Worm (Caenorhabditis elegans): ENCODE results near the gene asp-7.

asp-7 gene

DNA sequence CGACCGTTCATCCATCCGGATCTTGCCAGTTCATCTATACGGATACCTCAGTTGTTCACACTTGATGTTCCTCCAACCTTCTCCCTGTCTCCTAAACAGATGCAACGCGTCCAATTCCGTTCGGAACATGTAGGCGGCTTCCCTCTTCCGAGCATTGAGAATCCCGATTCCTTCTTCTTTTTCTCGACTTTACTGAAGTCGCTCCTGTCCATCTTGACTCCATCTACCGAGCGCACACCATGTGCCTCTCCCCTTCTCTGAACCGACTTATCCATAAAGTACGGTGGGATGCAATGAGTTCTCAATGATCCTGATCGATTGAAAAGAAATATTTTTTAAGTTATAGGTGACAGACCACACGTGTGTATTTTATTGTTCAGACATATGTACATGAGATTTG is 36.0 kb upstream of the asp-7 start:
- no peak for TF ChIP-seq ztf-4 (tag; optimal IDR thresholded peaks at IDR 0.05)
- TF ChIP-seq nhr-25 (tag; optimal IDR thresholded peaks at IDR 0.05) = no peak
- no peak for TF ChIP-seq ceh-9 (tag; optimal IDR thresholded peaks at IDR 0.05)
- TF ChIP-seq fkh-10 (GFP tag; optimal IDR thresholded peaks at IDR 0.05) = no peak
- TF ChIP-seq pqm-1 (tag; optimal IDR thresholded peaks at IDR 0.05) = no peak
- TF ChIP-seq egl-5 (tag; optimal IDR thresholded peaks at IDR 0.05) = no peak
- no peak for TF ChIP-seq tbx-2 (tag; optimal IDR thresholded peaks at IDR 0.05)
- no peak for TF ChIP-seq nfya-1 (tag; optimal IDR thresholded peaks at IDR 0.05; ENCODE audit: insufficient read depth)
- no peak for TF ChIP-seq daf-12 (tag; optimal IDR thresholded peaks at IDR 0.05)
- no peak for TF ChIP-seq ZK546.5 (tag; optimal IDR thresholded peaks at IDR 0.05)
- TF ChIP-seq jun-1 (tag; optimal IDR thresholded peaks at IDR 0.05) = no peak
- no peak for TF ChIP-seq aly-2 (tag; optimal IDR thresholded peaks at IDR 0.05)
- no peak for TF ChIP-seq lsy-12 (tag; optimal IDR thresholded peaks at IDR 0.05)
- TF ChIP-seq pha-4 (tag; optimal IDR thresholded peaks at IDR 0.05) = no peak
- TF ChIP-seq unc-39 (tag; optimal IDR thresholded peaks at IDR 0.05) = no peak
- TF ChIP-seq nhr-77 (tag; optimal IDR thresholded peaks at IDR 0.05) = no peak
- no peak for TF ChIP-seq ama-1 (optimal IDR thresholded peaks at IDR 0.05)
- TF ChIP-seq elt-1 (tag; optimal IDR thresholded peaks at IDR 0.05) = no peak

DNA sequence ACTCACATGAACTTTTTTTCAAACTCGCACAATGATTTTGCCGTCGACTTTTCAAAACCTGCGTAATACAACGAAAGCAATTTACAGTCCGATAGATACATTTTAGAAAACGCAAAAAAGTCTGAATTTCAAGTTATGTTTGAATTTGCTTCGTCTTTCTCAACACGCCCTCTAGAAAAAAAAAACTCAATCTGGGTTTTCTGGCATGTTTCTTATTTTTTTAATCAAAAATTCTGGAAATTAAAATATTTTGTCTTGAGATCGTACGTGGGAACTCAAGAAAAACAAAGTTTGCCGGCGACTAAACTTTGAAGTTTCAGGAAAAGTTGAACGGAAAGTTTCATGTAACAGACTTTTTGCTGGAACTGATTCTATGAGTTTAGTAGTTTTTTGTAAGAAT is 34.3 kb upstream of the asp-7 start, which contains the start of gene srw-115:
Gene srw-115 (minus strand): TSS at position 101 of the 400 bp plus-strand sequence.
- TF ChIP-seq nhr-25 (tag; optimal IDR thresholded peaks at IDR 0.05) = no peak
- no peak for TF ChIP-seq pha-4 (tag; optimal IDR thresholded peaks at IDR 0.05)
- TF ChIP-seq unc-62 (GFP tag; optimal IDR thresholded peaks at IDR 0.05) = no peak
- no peak for TF ChIP-seq elt-1 (tag; optimal IDR thresholded peaks at IDR 0.05)
- TF ChIP-seq ceh-82 (tag; optimal IDR thresholded peaks at IDR 0.05) = no peak
- TF ChIP-seq sea-2 (GFP tag; optimal IDR thresholded peaks at IDR 0.05) = no peak
- TF ChIP-seq nhr-67 (tag; optimal IDR thresholded peaks at IDR 0.05) = no peak
- no peak for TF ChIP-seq nhr-43 (tag; optimal IDR thresholded peaks at IDR 0.05; ENCODE audit: poor library complexity, severe bottlenecking)
- no peak for TF ChIP-seq nhr-11 (tag; optimal IDR thresholded peaks at IDR 0.05)
- TF ChIP-seq lin-39 (tag; optimal IDR thresholded peaks at IDR 0.05) = no peak
- no peak for TF ChIP-seq egl-27 (tag; optimal IDR thresholded peaks at IDR 0.05)
- TF ChIP-seq jun-1 (tag; optimal IDR thresholded peaks at IDR 0.05) = no peak
- no peak for TF ChIP-seq lin-15B (tag; optimal IDR thresholded peaks at IDR 0.05)
- TF ChIP-seq nhr-28 (tag; optimal IDR thresholded peaks at IDR 0.05) = no peak

DNA sequence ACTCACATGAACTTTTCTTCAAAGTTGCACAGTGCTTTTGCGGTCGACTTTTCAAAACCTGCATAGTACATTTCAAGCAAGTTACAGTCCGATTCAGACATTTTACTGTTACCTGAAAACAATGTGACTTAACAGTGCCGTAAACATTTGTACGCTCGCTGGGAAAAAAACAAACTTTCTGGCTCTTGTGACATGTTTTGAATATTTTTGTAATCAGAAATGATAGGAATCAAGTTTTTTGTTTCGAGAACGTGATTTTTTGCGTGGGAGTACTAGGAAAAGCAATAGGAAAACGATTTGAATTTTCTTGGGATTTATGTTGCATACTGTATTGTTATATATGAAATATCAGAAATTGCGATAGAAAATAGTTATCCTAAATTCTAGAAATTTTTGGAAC is 32.0 kb upstream of the asp-7 start, which contains the start of gene srw-120:
Gene srw-120 (minus strand): TSS at position 101 of the 400 bp plus-strand sequence.
- no peak for TF ChIP-seq hmg-11 (tag; optimal IDR thresholded peaks at IDR 0.05)
- no peak for TF ChIP-seq unc-62 (GFP tag; optimal IDR thresholded peaks at IDR 0.05)
- no peak for TF ChIP-seq unc-39 (tag; optimal IDR thresholded peaks at IDR 0.05)
- TF ChIP-seq fkh-10 (GFP tag; optimal IDR thresholded peaks at IDR 0.05) = no peak
- TF ChIP-seq ztf-4 (tag; optimal IDR thresholded peaks at IDR 0.05) = no peak
- TF ChIP-seq lin-39 (tag; optimal IDR thresholded peaks at IDR 0.05) = no peak

DNA sequence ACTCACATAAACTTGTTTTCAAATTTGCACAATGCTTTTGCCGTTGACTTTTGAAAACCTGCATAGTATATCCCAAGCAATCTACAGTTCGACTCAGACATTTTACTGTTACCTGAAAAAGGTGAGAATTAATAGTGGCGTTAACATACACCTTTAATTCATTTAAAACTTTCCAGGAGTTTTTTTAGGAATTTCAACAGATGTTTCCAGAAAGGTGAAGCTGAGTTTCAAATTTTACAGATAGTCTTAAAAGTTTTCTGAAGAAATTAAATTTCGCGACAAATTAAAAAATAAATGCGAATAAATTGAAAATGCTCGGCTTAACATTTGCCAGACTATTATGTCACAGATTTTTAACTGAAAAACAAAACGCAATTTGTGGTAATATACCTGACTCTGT is 28.3 kb upstream of the asp-7 start, which contains the start of gene srw-119:
Gene srw-119 (minus strand): TSS at position 101 of the 400 bp plus-strand sequence.
- no peak for TF ChIP-seq R02D3.7 (tag; optimal IDR thresholded peaks at IDR 0.05)

DNA sequence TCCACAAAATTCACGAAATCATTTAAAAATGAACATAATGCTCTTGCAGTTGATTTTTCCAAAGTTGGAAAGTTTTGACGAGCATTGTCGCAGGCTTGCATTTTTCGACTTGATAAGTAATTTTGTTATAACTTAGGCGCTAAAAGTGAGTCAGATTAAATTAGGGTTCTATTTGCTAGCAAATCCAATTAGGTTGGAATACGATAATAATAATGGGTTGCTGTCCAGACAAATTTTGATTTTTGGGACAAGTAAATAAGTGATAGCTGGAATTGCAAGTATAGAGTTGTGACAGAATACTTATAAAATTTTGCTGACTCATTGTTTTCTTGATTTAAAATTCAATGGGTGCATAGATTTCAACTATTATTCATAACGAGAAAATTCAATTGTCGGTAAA is 22.1 kb upstream of the asp-7 start, which contains the start of gene srw-112:
Gene srw-112 (minus strand): TSS at position 101 of the 400 bp plus-strand sequence.
- TF ChIP-seq daf-12 (tag; optimal IDR thresholded peaks at IDR 0.05) = no peak
- no peak for TF ChIP-seq nhr-77 (tag; optimal IDR thresholded peaks at IDR 0.05)
- TF ChIP-seq ztf-11 (tag; optimal IDR thresholded peaks at IDR 0.05) = no peak
- TF ChIP-seq ama-1 (optimal IDR thresholded peaks at IDR 0.05) = no peak
- no peak for TF ChIP-seq ztf-4 (tag; optimal IDR thresholded peaks at IDR 0.05)
- TF ChIP-seq mdl-1 (tag; optimal IDR thresholded peaks at IDR 0.05) = no peak
- no peak for TF ChIP-seq nhr-12 (tag; optimal IDR thresholded peaks at IDR 0.05)

DNA sequence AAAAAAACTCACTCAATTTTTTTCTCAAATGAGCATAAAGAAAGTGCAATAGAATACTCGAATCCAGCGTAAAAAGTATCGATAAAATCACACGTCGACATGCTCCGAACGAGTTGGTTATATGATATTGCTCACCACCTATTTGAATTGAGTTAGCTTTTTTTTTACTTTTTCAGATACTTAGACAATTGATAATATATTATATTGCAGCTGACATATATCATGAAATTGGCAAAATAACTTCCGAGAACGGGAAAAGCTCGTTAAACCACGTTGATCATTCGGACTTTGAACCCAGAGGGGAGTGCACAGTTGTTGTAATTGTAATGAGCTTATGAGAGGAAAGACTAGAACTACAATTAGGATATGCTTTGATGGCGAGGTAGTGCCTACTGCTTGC is 17.6 kb upstream of the asp-7 start, which contains the start of gene srw-136:
Gene srw-136 (minus strand): TSS at position 101 of the 400 bp plus-strand sequence.
- no peak for TF ChIP-seq ztf-11 (tag; optimal IDR thresholded peaks at IDR 0.05)
- TF ChIP-seq tbx-2 (tag; optimal IDR thresholded peaks at IDR 0.05) = no peak
- TF ChIP-seq nhr-25 (tag; optimal IDR thresholded peaks at IDR 0.05) = no peak
- TF ChIP-seq elt-3 (tag; optimal IDR thresholded peaks at IDR 0.05) = no peak
- no peak for TF ChIP-seq egl-5 (tag; optimal IDR thresholded peaks at IDR 0.05)
- TF ChIP-seq ceh-82 (tag; optimal IDR thresholded peaks at IDR 0.05) = no peak
- no peak for TF ChIP-seq ztf-4 (tag; optimal IDR thresholded peaks at IDR 0.05)
- TF ChIP-seq lsy-12 (tag; optimal IDR thresholded peaks at IDR 0.05) = no peak
- no peak for TF ChIP-seq snpc-4 (tag; optimal IDR thresholded peaks at IDR 0.05)
- no peak for TF ChIP-seq unc-39 (tag; optimal IDR thresholded peaks at IDR 0.05)
- no peak for TF ChIP-seq egl-27 (tag; optimal IDR thresholded peaks at IDR 0.05)
- no peak for TF ChIP-seq nhr-77 (tag; optimal IDR thresholded peaks at IDR 0.05)
- TF ChIP-seq nhr-43 (tag; optimal IDR thresholded peaks at IDR 0.05; ENCODE audit: poor library complexity, severe bottlenecking) = no peak
- no peak for TF ChIP-seq nhr-76 (tag; optimal IDR thresholded peaks at IDR 0.05)
- no peak for TF ChIP-seq nfya-1 (tag; optimal IDR thresholded peaks at IDR 0.05; ENCODE audit: insufficient read depth)
- TF ChIP-seq R02D3.7 (tag; optimal IDR thresholded peaks at IDR 0.05) = no peak
